Fruit fly (Drosophila melanogaster) whole organism, embryonic: ENCODE results near the gene Wdr33.
A peak's percentile ranks its signal among the peaks of the same experiment; 100 is the strongest.

Experiments
- CG10321 ChIP-seq: fragments of 200-800 bp; sonication (Bioruptor generic); IDR thresholded peaks from 2 replicates; pipeline ENCODE4 v1.3.6; 2022; ENCODE audit warnings: missing biosample characterization, missing genetic modification characterization
- CG13287 ChIP-seq: fragments of 200-800 bp; sonication (Bioruptor generic); IDR thresholded peaks from 2 replicates; pipeline ENCODE4 v1.3.6; 2022; ENCODE audit warnings: missing biosample characterization, missing genetic modification characterization; ENCODE audit not compliant: partially characterized antibody
- CG13624 ChIP-seq: fragments of 200-800 bp; sonication (Bioruptor generic); optimal IDR thresholded peaks from 2 replicates; lab custom pipeline; 2016; ENCODE audit warnings: missing biosample characterization, missing genetic modification characterization
- CG15479 ChIP-seq: fragments of 200-800 bp; sonication (Bioruptor generic); optimal IDR thresholded peaks from 3 replicates; lab custom pipeline; 2019; ENCODE audit warnings: missing biosample characterization, mild to moderate bottlenecking, missing genetic modification characterization, moderate library complexity
- CG18476 ChIP-seq: fragments of 200-800 bp; sonication (Bioruptor generic); optimal IDR thresholded peaks from 2 replicates; lab custom pipeline; 2016; ENCODE audit warnings: missing biosample characterization, mild to moderate bottlenecking, missing genetic modification characterization
- CG2712 ChIP-seq: fragments of 200-800 bp; optimal IDR thresholded peaks from 3 replicates; lab custom pipeline; 2019; ENCODE audit warnings: missing biosample characterization, mild to moderate bottlenecking, missing genetic modification characterization, moderate library complexity
- CG2875 ChIP-seq: fragments of 200-800 bp; sonication (Bioruptor generic); optimal IDR thresholded peaks from 2 replicates; lab custom pipeline; 2017; ENCODE audit warnings: missing biosample characterization, mild to moderate bottlenecking, missing genetic modification characterization, missing genetic modification reagents
- CG2889 ChIP-seq: fragments of 200-800 bp; sonication (Bioruptor generic); IDR thresholded peaks from 3 replicates; pipeline ENCODE4 v1.3.6; 2022; ENCODE audit warnings: missing biosample characterization, missing genetic modification characterization
- CG4282 ChIP-seq: fragments of 200-800 bp; sonication (Bioruptor generic); optimal IDR thresholded peaks from 2 replicates; lab custom pipeline; 2016; ENCODE audit warnings: missing biosample characterization, missing genetic modification characterization
- CG4617 ChIP-seq: fragments of 200-800 bp; sonication (Bioruptor generic); optimal IDR thresholded peaks from 3 replicates; lab custom pipeline; 2016; ENCODE audit warnings: missing biosample characterization, missing genetic modification characterization, borderline replicate concordance
- CG7928 ChIP-seq: fragments of 200-800 bp; sonication (Bioruptor generic); optimal IDR thresholded peaks from 2 replicates; lab custom pipeline; 2017; ENCODE audit warnings: missing biosample characterization, mild to moderate bottlenecking, missing genetic modification characterization
- CTCF ChIP-seq: fragments of 200-800 bp; sonication (Bioruptor generic); optimal IDR thresholded peaks from 2 replicates; lab custom pipeline; 2017; ENCODE audit warnings: missing biosample characterization, mild to moderate bottlenecking, missing genetic modification characterization, moderate library complexity
- CkIIα-i1 ChIP-seq: fragments of 200-800 bp; sonication (Bioruptor generic); IDR thresholded peaks from 2 replicates; pipeline ENCODE4 v1.3.6; 2022; ENCODE audit warnings: missing biosample characterization, missing genetic modification characterization
- CrebB ChIP-seq: fragments of 200-800 bp; sonication (Bioruptor generic); optimal IDR thresholded peaks from 3 replicates; lab custom pipeline; 2018; ENCODE audit warnings: missing biosample characterization, mild to moderate bottlenecking, missing genetic modification characterization
- Deaf1 ChIP-seq: fragments of 200-800 bp; optimal IDR thresholded peaks from 3 replicates; lab custom pipeline; 2019; ENCODE audit warnings: missing biosample characterization, mild to moderate bottlenecking, missing genetic modification characterization, moderate library complexity
- Dfd ChIP-seq, 2 experiments: fragments of >200 bp; optimal IDR thresholded peaks; 2 replicates each; lab custom pipeline; 2017; ENCODE audit warnings: missing biosample characterization in 2 of 2, missing genetic modification characterization in 2 of 2
- Doc2 ChIP-seq: fragments of 200-800 bp; sonication (Bioruptor generic); IDR thresholded peaks from 2 replicates; pipeline ENCODE4 v1.3.6; 2022; ENCODE audit warnings: missing biosample characterization, missing genetic modification characterization
- Dref ChIP-seq: fragments of 200-800 bp; sonication (Bioruptor generic); IDR thresholded peaks from 2 replicates; pipeline ENCODE4 v1.3.6; 2022; ENCODE audit warnings: missing biosample characterization, missing genetic modification characterization
- E2f2 ChIP-seq: fragments of 200-800 bp; sonication (Bioruptor generic); IDR thresholded peaks from 2 replicates; pipeline ENCODE4 v1.3.6; 2022; ENCODE audit warnings: missing biosample characterization, missing genetic modification characterization
- Ets97D ChIP-seq: fragments of 200-800 bp; sonication (Bioruptor generic); optimal IDR thresholded peaks from 3 replicates; lab custom pipeline; 2016; ENCODE audit warnings: missing biosample characterization, missing genetic modification characterization
- Fer2 ChIP-seq: fragments of 200-800 bp; sonication (Bioruptor generic); optimal IDR thresholded peaks from 2 replicates; lab custom pipeline; 2018; ENCODE audit warnings: missing biosample characterization, mild to moderate bottlenecking, missing genetic modification characterization, moderate library complexity
- Fer3 ChIP-seq: fragments of 200-800 bp; sonication (Bioruptor generic); optimal IDR thresholded peaks from 2 replicates; lab custom pipeline; 2018; ENCODE audit warnings: missing biosample characterization, mild to moderate bottlenecking, missing genetic modification characterization, moderate library complexity
- GATAe ChIP-seq: fragments of 200-800 bp; sonication (Bioruptor generic); conservative IDR thresholded peaks from 2 replicates; pipeline ENCODE4 v1.3.6; 2022; ENCODE audit warnings: missing biosample characterization, missing genetic modification characterization
- Gsc ChIP-seq: fragments of 200-800 bp; sonication (Bioruptor generic); IDR thresholded peaks from 2 replicates; pipeline ENCODE4 v1.3.6; 2022; ENCODE audit warnings: missing biosample characterization, missing genetic modification characterization
- Gug ChIP-seq: fragments of 200-800 bp; sonication (Bioruptor generic); IDR thresholded peaks from 4 replicates; pipeline ENCODE4 v1.3.6; 2022; ENCODE audit warnings: missing biosample characterization, missing genetic modification characterization
- Hr3 ChIP-seq: fragments of 200-800 bp; sonication (Bioruptor generic); optimal IDR thresholded peaks from 3 replicates; lab custom pipeline; 2016; ENCODE audit warnings: missing biosample characterization, missing genetic modification characterization
- Kr ChIP-seq: fragments of 200-800 bp; sonication (Bioruptor generic); optimal IDR thresholded peaks from 2 replicates; lab custom pipeline; 2017; ENCODE audit warnings: missing biosample characterization, mild to moderate bottlenecking, missing genetic modification characterization
- Lim3 ChIP-seq: fragments of 200-800 bp; sonication (Bioruptor generic); IDR thresholded peaks from 2 replicates; pipeline ENCODE4 v1.3.6; 2022; ENCODE audit warnings: missing biosample characterization, missing genetic modification characterization
- NC2α ChIP-seq: fragments of 200-800 bp; sonication (Bioruptor generic); optimal IDR thresholded peaks from 2 replicates; lab custom pipeline; 2016; ENCODE audit warnings: missing biosample characterization, missing genetic modification characterization
- ara ChIP-seq: fragments of 200-800 bp; sonication (Bioruptor generic); IDR thresholded peaks from 2 replicates; pipeline ENCODE4 v1.3.6; 2022; ENCODE audit warnings: missing biosample characterization, missing genetic modification characterization
- caup ChIP-seq: fragments of 200-800 bp; sonication (Bioruptor generic); optimal IDR thresholded peaks from 3 replicates; lab custom pipeline; 2017; ENCODE audit warnings: missing biosample characterization, mild to moderate bottlenecking, missing genetic modification characterization, moderate library complexity; ENCODE audit not compliant: severe bottlenecking
- chn ChIP-seq: fragments of 200-800 bp; sonication (Bioruptor generic); optimal IDR thresholded peaks from 2 replicates; lab custom pipeline; 2016; ENCODE audit warnings: missing biosample characterization, missing genetic modification characterization
- corto ChIP-seq: fragments of 200-800 bp; sonication (Bioruptor generic); optimal IDR thresholded peaks from 2 replicates; lab custom pipeline; 2016; ENCODE audit warnings: missing biosample characterization, mild to moderate bottlenecking, missing genetic modification characterization, moderate library complexity
- cwo ChIP-seq: fragments of 200-800 bp; sonication (Bioruptor generic); optimal IDR thresholded peaks from 3 replicates; lab custom pipeline; 2017; ENCODE audit warnings: missing biosample characterization, missing genetic modification characterization, mild to moderate bottlenecking, moderate library complexity, missing genetic modification reagents
- dan ChIP-seq: fragments of 200-800 bp; sonication (Bioruptor generic); IDR thresholded peaks from 2 replicates; pipeline ENCODE4 v1.3.6; 2022; ENCODE audit warnings: missing biosample characterization, missing genetic modification characterization
- dimm ChIP-seq: fragments of 200-800 bp; sonication (Bioruptor generic); IDR thresholded peaks from 2 replicates; pipeline ENCODE4 v1.3.6; 2022; ENCODE audit warnings: missing biosample characterization, missing genetic modification characterization
- gce ChIP-seq: fragments of 200-800 bp; sonication (Bioruptor generic); IDR thresholded peaks from 3 replicates; pipeline ENCODE4 v1.3.6; 2022; ENCODE audit warnings: missing biosample characterization, missing genetic modification characterization
- grau ChIP-seq: fragments of 200-800 bp; optimal IDR thresholded peaks from 3 replicates; lab custom pipeline; 2019; ENCODE audit warnings: missing biosample characterization, mild to moderate bottlenecking, missing genetic modification characterization, moderate library complexity
- grn ChIP-seq: fragments of 200-800 bp; sonication (Bioruptor generic); optimal IDR thresholded peaks from 3 replicates; lab custom pipeline; 2017; ENCODE audit warnings: missing biosample characterization, missing genetic modification characterization
- gro ChIP-seq: fragments of 200-800 bp; sonication (Bioruptor generic); optimal IDR thresholded peaks from 2 replicates; lab custom pipeline; 2016; ENCODE audit warnings: missing biosample characterization, missing genetic modification characterization
- ind ChIP-seq: fragments of 200-800 bp; sonication (Bioruptor generic); optimal IDR thresholded peaks from 3 replicates; lab custom pipeline; 2016; ENCODE audit warnings: missing biosample characterization, missing genetic modification characterization
- insv ChIP-seq, 2 experiments: fragments of 200-800 bp; sonication (Bioruptor generic); optimal IDR thresholded peaks; 3 replicates each; lab custom pipeline; 2016 to 2018; ENCODE audit warnings: missing biosample characterization in 2 of 2, missing genetic modification characterization in 2 of 2
- kah ChIP-seq: fragments of 200-800 bp; sonication (Bioruptor generic); optimal IDR thresholded peaks from 2 replicates; lab custom pipeline; 2018; ENCODE audit warnings: missing biosample characterization, mild to moderate bottlenecking, missing genetic modification characterization
- kay ChIP-seq: fragments of 200-800 bp; sonication (Bioruptor generic); optimal IDR thresholded peaks from 2 replicates; lab custom pipeline; 2016; ENCODE audit warnings: missing biosample characterization, missing genetic modification characterization
- klu ChIP-seq: fragments of 200-800 bp; sonication (Bioruptor generic); IDR thresholded peaks from 2 replicates; pipeline ENCODE4 v1.3.6; 2022; ENCODE audit warnings: missing biosample characterization, missing genetic modification characterization
- lola ChIP-seq, 3 experiments: fragments of >200 bp in 2 of 3; fragments of 200-800 bp in 1 of 3; sonication (Bioruptor generic) in 1 of 3; optimal IDR thresholded peaks; 2 replicates each; lab custom pipeline; 2017 to 2019; ENCODE audit warnings: missing biosample characterization in 3 of 3, missing genetic modification characterization in 3 of 3, mild to moderate bottlenecking in 1 of 3, moderate library complexity in 1 of 3
- mld ChIP-seq: fragments of 200-800 bp; sonication (Bioruptor generic); IDR thresholded peaks from 3 replicates; pipeline ENCODE4 v1.3.6; 2022; ENCODE audit warnings: missing biosample characterization, missing genetic modification characterization; ENCODE audit not compliant: partially characterized antibody
- run ChIP-seq: fragments of 200-800 bp; sonication (Bioruptor generic); optimal IDR thresholded peaks from 3 replicates; lab custom pipeline; 2018; ENCODE audit warnings: missing biosample characterization, mild to moderate bottlenecking, missing genetic modification characterization
- sisA ChIP-seq: fragments of 200-800 bp; sonication (Bioruptor generic); IDR thresholded peaks from 2 replicates; pipeline ENCODE4 v1.3.6; 2022; ENCODE audit warnings: missing biosample characterization, missing genetic modification characterization
- tll ChIP-seq, 2 experiments: fragments of 200-800 bp in 1 of 2; fragments of >200 bp in 1 of 2; sonication (Bioruptor generic) in 1 of 2; optimal IDR thresholded peaks; 2 replicates each; lab custom pipeline; 2017 to 2019; ENCODE audit warnings: missing biosample characterization in 2 of 2, missing genetic modification characterization in 2 of 2, mild to moderate bottlenecking in 1 of 2, moderate library complexity in 1 of 2

Gene Wdr33

DNA sequence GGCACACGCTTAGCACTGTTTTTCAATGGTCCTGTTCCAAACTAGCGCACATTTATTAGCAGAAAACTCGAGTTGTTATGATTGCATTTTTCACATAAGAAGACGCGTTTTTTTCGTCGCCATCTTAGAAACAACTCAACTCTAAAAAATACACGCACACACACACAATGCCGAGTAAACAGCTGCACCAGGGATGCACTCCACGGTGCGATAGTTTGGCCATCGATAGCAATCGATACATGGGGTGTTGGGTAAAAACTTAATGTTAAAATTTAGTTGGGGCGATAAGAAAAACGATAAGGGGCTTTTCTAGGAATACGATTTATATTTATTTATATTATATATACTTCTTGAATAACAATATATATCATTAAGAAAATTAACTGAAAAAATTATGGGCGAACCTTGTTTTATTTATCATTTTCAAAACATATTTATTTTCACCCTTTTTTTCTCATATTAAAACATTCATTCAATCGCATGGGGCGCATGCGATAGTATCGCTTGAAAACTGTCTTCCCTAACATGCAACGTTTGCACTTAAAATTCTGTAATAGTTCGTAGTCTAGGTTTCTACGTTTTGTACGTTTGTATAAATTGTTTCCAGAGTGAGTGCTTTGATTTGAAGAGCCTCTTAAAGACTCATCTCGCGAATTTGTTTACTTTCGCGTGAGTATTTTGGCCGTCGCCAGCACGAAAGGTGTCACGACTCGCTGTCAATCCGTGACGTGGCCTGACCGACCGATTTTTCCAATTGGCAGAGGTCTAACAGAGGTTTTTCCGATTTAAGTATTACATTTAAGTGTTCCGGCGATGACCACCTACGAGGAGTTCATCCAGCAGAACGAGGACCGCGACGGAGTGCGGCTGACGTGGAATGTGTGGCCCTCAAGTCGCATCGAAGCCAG, 11.6 kb upstream of the Wdr33 start, which contains the start of the genes MTA1-like and Sec23 (continued):
- TF ChIP-seq E2f2 (GFP tag; lab: Robert Waterston, UW): no peak
- TF ChIP-seq Ets97D (GFP tag; lab: Kevin White, UChicago): peak; percentile 64
- TF ChIP-seq chn (GFP tag; lab: Kevin White, UChicago): peak; percentile 21
- TF ChIP-seq Doc2: no peak
- TF ChIP-seq caup (GFP tag; lab: Kevin White, UChicago): peak; percentile 23
- TF ChIP-seq Gsc (GFP tag; lab: Robert Waterston, UW): no peak
- TF ChIP-seq tll (GFP tag; optimal IDR thresholded peaks at IDR 0.05; lab: Kevin White, UChicago): no peak
- TF ChIP-seq CkIIα-i1 (GFP tag; lab: Robert Waterston, UW): no peak
- peak in 1 of 3 experiments; percentile 61 for TF ChIP-seq lola (GFP tag; optimal IDR thresholded peaks at IDR 0.05; lab: Kevin White, UChicago)
- TF ChIP-seq cwo (GFP tag; lab: Kevin White, UChicago): no peak
- peak; percentile 35 for TF ChIP-seq CTCF (GFP tag; lab: Kevin White, UChicago)
- TF ChIP-seq CrebB (tag; lab: Kevin White, UChicago): no peak
- no peak for TF ChIP-seq CG2875 (GFP tag; lab: Kevin White, UChicago)
- TF ChIP-seq gce (GFP tag; lab: Robert Waterston, UW): no peak
- no peak for TF ChIP-seq Dfd (GFP tag; optimal IDR thresholded peaks at IDR 0.05; lab: Kevin White, UChicago)
- TF ChIP-seq Fer3 (tag; lab: Kevin White, UChicago): peak; percentile 8
- peak; percentile 75 for TF ChIP-seq Hr3
- TF ChIP-seq Lim3 (GFP tag; lab: Robert Waterston, UW): no peak
- TF ChIP-seq CG15479 (GFP tag; lab: Kevin White, UChicago): no peak
- TF ChIP-seq ara (GFP tag; lab: Robert Waterston, UW): no peak
- TF ChIP-seq gro (GFP tag; lab: Kevin White, UChicago): no peak
- peak; percentile 90 for TF ChIP-seq CG13287 (GFP tag; lab: Robert Waterston, UW)
- TF ChIP-seq grn: peak; percentile 30
- no peak for TF ChIP-seq dimm (GFP tag; lab: Robert Waterston, UW)
- TF ChIP-seq Gug: peak; percentile 73; the same call in 2 of the 4 replicates
- no peak for TF ChIP-seq CG10321 (GFP tag; lab: Robert Waterston, UW)
- TF ChIP-seq CG13624 (GFP tag; lab: Kevin White, UChicago): peak; percentile 8
- no peak for TF ChIP-seq NC2α (GFP tag; lab: Kevin White, UChicago)
- no peak for TF ChIP-seq GATAe (GFP tag; lab: Robert Waterston, UW)
- TF ChIP-seq insv (GFP tag; optimal IDR thresholded peaks at IDR 0.05; lab: Kevin White, UChicago): peak in 1 of 2 experiments; percentile 73
- peak; percentile 69 for TF ChIP-seq CG2712 (tag; lab: Kevin White, UChicago)
- peak; percentile 11 for TF ChIP-seq CG18476 (GFP tag; lab: Kevin White, UChicago)
- TF ChIP-seq CG2889 (GFP tag; lab: Robert Waterston, UW): no peak
- peak; percentile 91 for TF ChIP-seq mld (GFP tag; lab: Robert Waterston, UW)
- TF ChIP-seq corto: peak; percentile 60
- no peak for TF ChIP-seq CG4617 (GFP tag; lab: Kevin White, UChicago)
- TF ChIP-seq CG7928: peak; percentile 91
- no peak for TF ChIP-seq kah (GFP tag; lab: Kevin White, UChicago)
- TF ChIP-seq grau (tag; lab: Kevin White, UChicago): peak; percentile 63
- no peak for TF ChIP-seq klu (GFP tag; lab: Robert Waterston, UW)
- TF ChIP-seq Kr (GFP tag; lab: Kevin White, UChicago): peak; percentile 21
- peak; percentile 61 for TF ChIP-seq ind (GFP tag; lab: Kevin White, UChicago)
- TF ChIP-seq Deaf1: peak; percentile 19
- TF ChIP-seq dan (GFP tag; lab: Robert Waterston, UW): no peak
- no peak for TF ChIP-seq run (tag; lab: Kevin White, UChicago)
- TF ChIP-seq Fer2 (tag; lab: Kevin White, UChicago): no peak
- no peak for TF ChIP-seq kay (GFP tag; lab: Kevin White, UChicago)
- TF ChIP-seq CG4282: no peak
- peak; percentile 55 for TF ChIP-seq sisA (GFP tag; lab: Robert Waterston, UW)
- peak; percentile 82 for TF ChIP-seq Dref
